Worm (Caenorhabditis elegans) whole organism, L3 larva: ENCODE measurements around the gene ceh-31.
A peak's percentile ranks its signal among the peaks of the same experiment; 100 is the strongest.

Experiments
- ceh-82 ChIP-seq: fragments of 150-350 bp; optimal IDR thresholded peaks from 2 replicates; lab custom pipeline; 2014; ENCODE audit warnings: missing biosample characterization, missing genetic modification characterization
- fkh-10 ChIP-seq: sonication (generic microtip); optimal IDR thresholded peaks from 2 replicates; lab custom pipeline; 2017; ENCODE audit warnings: missing biosample characterization, missing genetic modification reagents, missing genetic modification characterization
- jun-1 ChIP-seq: fragments of 150-350 bp; optimal IDR thresholded peaks from 2 replicates; lab custom pipeline; 2014; ENCODE audit warnings: missing biosample characterization, missing genetic modification reagents, missing genetic modification characterization
- lin-39 ChIP-seq: fragments of 150-350 bp; optimal IDR thresholded peaks from 2 replicates; lab custom pipeline; 2018; ENCODE audit warnings: missing biosample characterization, missing genetic modification reagents, missing genetic modification characterization
- nhr-76 ChIP-seq: fragments of 150-350 bp; sonication (generic microtip); optimal IDR thresholded peaks from 5 replicates; lab custom pipeline; 2014; ENCODE audit warnings: missing biosample characterization, missing genetic modification characterization
- pqm-1 ChIP-seq: fragments of 150-350 bp; optimal IDR thresholded peaks from 2 replicates; lab custom pipeline; 2017; ENCODE audit warnings: missing biosample characterization, missing genetic modification characterization, inconsistent platforms
- snpc-4 ChIP-seq: fragments of 150-350 bp; optimal IDR thresholded peaks from 2 replicates; lab custom pipeline; 2014; ENCODE audit warnings: missing biosample characterization, missing genetic modification characterization
- unc-39 ChIP-seq: sonication (generic microtip); optimal IDR thresholded peaks from 4 replicates; lab custom pipeline; 2017; ENCODE audit warnings: missing biosample characterization, missing genetic modification characterization

DNA sequence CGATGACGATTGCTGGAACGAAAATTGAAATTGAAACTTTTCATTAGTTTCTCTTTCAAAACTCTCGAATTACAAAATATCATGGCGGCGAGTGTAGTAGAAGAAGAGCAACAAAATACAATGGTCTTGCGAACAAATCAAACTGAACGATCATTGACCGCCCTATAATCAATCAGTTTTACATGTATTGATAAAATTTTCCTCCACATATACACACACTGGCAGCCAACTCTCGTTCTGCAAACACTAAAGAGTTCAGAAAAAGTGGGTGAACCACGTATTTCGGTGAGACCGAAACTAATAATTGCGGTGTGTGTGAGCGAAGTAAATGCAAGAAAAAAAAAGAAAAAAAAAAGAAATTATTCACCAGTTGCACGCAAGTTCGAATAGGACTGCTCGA, 23.0 kb downstream of the ceh-31 start:
- no peak for TF ChIP-seq lin-39 (tag; lab: Kevin White, UChicago)
- TF ChIP-seq pqm-1 (tag; lab: Kevin White, UChicago) = peak; percentile 34
- no peak for TF ChIP-seq snpc-4
- no peak for TF ChIP-seq unc-39 (tag; lab: Kevin White, UChicago)
- no peak for TF ChIP-seq fkh-10
- TF ChIP-seq ceh-82 (tag; lab: Kevin White, UChicago) = no peak
- TF ChIP-seq nhr-76 = no peak
- no peak for TF ChIP-seq jun-1 (tag; lab: Kevin White, UChicago)
